Worm (Caenorhabditis elegans) whole organism, L2 larva: ENCODE measurements around the gene gop-3.

ENCODE experiments used
- nhr-25 ChIP-seq: fragments of 150-350 bp; sonication (generic microtip); optimal IDR thresholded peaks from 3 replicates; lab custom pipeline; 2014; ENCODE audit warnings: missing biosample characterization, missing genetic modification characterization
- skn-1 ChIP-seq: sonication (generic microtip); optimal IDR thresholded peaks from 2 replicates; lab custom pipeline; 2017; ENCODE audit warnings: missing biosample characterization, missing genetic modification characterization
- ztf-4 ChIP-seq: fragments of 150-350 bp; optimal IDR thresholded peaks from 2 replicates; lab custom pipeline; 2014; ENCODE audit warnings: missing biosample characterization, missing genetic modification characterization

ce11 chrIII:5273396-5273857 is 12.9 kb downstream of the gop-3 start, which contains the start of gene ztf-8:
- TF ChIP-seq skn-1 (tag; lab: Kevin White, UChicago) (no peak), ztf-4 (tag; lab: Kevin White, UChicago) (peak; percentile 31), nhr-25 (tag; lab: Kevin White, UChicago) (no peak)
